Fruit fly (Drosophila melanogaster) Kc167 (cell line): ENCODE measurements around the gene CG14321.

Experiments used
- Myc ChIP-seq: fragments of >200 bp; optimal IDR thresholded peaks from 2 replicates; lab custom pipeline; 2017; ENCODE audit warnings: missing external identifiers
- h ChIP-seq: fragments of >200 bp; optimal IDR thresholded peaks from 3 replicates; lab custom pipeline; 2018; ENCODE audit warnings: missing external identifiers
- insv ChIP-seq: fragments of >200 bp; optimal IDR thresholded peaks from 3 replicates; lab custom pipeline; 2018; ENCODE audit warnings: missing external identifiers
- psq ChIP-seq: fragments of >200 bp; optimal IDR thresholded peaks from 2 replicates; lab custom pipeline; 2017; ENCODE audit warnings: missing external identifiers
- ttk ChIP-seq: sonication (Bioruptor generic); optimal IDR thresholded peaks from 2 replicates; lab custom pipeline; 2017; ENCODE audit warnings: missing external identifiers

DNA sequence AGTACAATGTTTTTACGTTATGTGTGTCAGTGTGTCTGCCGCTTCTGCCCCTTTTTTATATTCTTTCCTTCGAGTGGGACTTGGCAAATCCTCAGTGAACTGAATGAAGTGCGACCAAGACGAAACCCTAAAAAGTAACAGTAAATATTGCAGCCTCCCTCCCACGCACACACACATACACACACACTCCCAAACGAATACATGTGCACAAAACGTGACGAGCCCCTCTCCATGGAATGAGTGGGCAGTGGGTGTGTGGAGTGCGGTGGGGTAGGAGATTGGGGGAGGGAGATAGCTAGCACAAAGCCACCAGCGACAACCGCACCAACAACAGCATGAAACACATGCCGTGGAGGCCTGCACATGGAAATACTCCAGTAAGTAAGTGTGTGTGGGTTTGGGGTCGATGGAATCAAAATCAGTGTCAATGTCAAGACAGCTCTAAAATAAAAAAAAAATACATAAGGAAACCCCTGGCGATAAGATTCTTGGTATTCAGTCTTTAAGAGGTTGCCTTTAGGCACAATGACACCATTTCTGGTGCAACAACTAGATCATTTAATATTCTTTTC, 18.5 kb upstream of the CG14321 start:
- TF ChIP-seq h (lab: Kevin White, UChicago) (no peak), psq (no peak), Myc (lab: Kevin White, UChicago) (no peak), insv (no peak), ttk (lab: Kevin White, UChicago) (no peak)
